Worm (Caenorhabditis elegans) whole organism, young adult: ENCODE results near the gene atf-7.

Experiments
- attf-5 ChIP-seq: fragments of 200-800 bp; sonication (Bioruptor generic); optimal IDR thresholded peaks from 2 replicates; lab custom pipeline; 2018; ENCODE audit warnings: mild to moderate bottlenecking, missing genetic modification characterization, missing compliant biosample characterization
- ets-4 ChIP-seq: fragments of 200-800 bp; sonication (Bioruptor generic); optimal IDR thresholded peaks from 2 replicates; lab custom pipeline; 2018; ENCODE audit warnings: mild to moderate bottlenecking, missing genetic modification characterization, missing compliant biosample characterization
- nhr-120 ChIP-seq: fragments of 200-800 bp; sonication (Bioruptor generic); IDR thresholded peaks from 2 replicates; pipeline ENCODE4 v1.3.6; 2022; ENCODE audit warnings: missing genetic modification characterization, missing compliant biosample characterization
- nhr-90 ChIP-seq: sonication (generic microtip); optimal IDR thresholded peaks from 2 replicates; lab custom pipeline; 2016; ENCODE audit warnings: missing genotype, mild to moderate bottlenecking, missing genetic modification characterization, missing compliant biosample characterization
- snpc-4 ChIP-seq, 5 experiments: fragments of 150-350 bp in 1 of 5; sonication (generic microtip) in 4 of 5; optimal IDR thresholded peaks; 2 replicates each; lab custom pipeline; 2014 to 2018; ENCODE audit warnings: missing genetic modification characterization in 5 of 5, missing biosample characterization in 3 of 5, antibody characterized with exemption in 2 of 5, mild to moderate bottlenecking in 2 of 5, missing compliant biosample characterization in 2 of 5, missing genotype in 2 of 5, moderate library complexity in 2 of 5, missing genetic modification reagents in 1 of 5
- unc-62 ChIP-seq: fragments of 150-350 bp; optimal IDR thresholded peaks from 2 replicates; lab custom pipeline; 2014; ENCODE audit warnings: missing biosample characterization, missing genetic modification reagents, missing genetic modification characterization
- ztf-18 ChIP-seq: sonication (generic microtip); optimal IDR thresholded peaks from 2 replicates; lab custom pipeline; 2016; ENCODE audit warnings: missing genotype, mild to moderate bottlenecking, missing genetic modification characterization, missing compliant biosample characterization

- no peak for TF ChIP-seq nhr-120 (GFP tag; lab: Robert Waterston, UW)
- TF ChIP-seq snpc-4 (GFP tag; optimal IDR thresholded peaks at IDR 0.05; lab: Kevin White, UChicago) = no peak
- no peak for TF ChIP-seq snpc-4 (tag; optimal IDR thresholded peaks at IDR 0.05; lab: Kevin White, UChicago)
- TF ChIP-seq attf-5 (GFP tag; lab: Kevin White, UChicago) = no peak
- no peak for TF ChIP-seq nhr-90
- TF ChIP-seq unc-62 (GFP tag; lab: Kevin White, UChicago) = no peak
- TF ChIP-seq ztf-18 (tag; lab: Kevin White, UChicago) = no peak
- TF ChIP-seq ets-4 = no peak
These were observed 6.9 kb upstream of the atf-7 start for ce11 chrIII:4505726-4506125.
